Worm (Caenorhabditis elegans) whole organism, L4/young adult: ENCODE data around the gene ech-6.

Experiments
- W03F9.2 ChIP-seq: fragments of 150-350 bp; optimal IDR thresholded peaks from 2 replicates; lab custom pipeline; 2014; ENCODE audit warnings: missing biosample characterization, missing genetic modification characterization
- dao-5 ChIP-seq: sonication (generic microtip); optimal IDR thresholded peaks from 2 replicates; lab custom pipeline; 2016; ENCODE audit warnings: missing genotype, missing genetic modification characterization, moderate library complexity, missing compliant biosample characterization
- him-1 ChIP-seq: sonication (generic microtip); optimal IDR thresholded peaks from 2 replicates; lab custom pipeline; 2016; ENCODE audit warnings: missing genotype, missing genetic modification reagents, missing genetic modification characterization, missing compliant biosample characterization

The ech-6 gene

ce11 chrIII:9702665-9703252 lies 49.9 kb downstream of the ech-6 start:
- no peak for TF ChIP-seq dao-5
- TF ChIP-seq him-1, result no peak
- no peak for TF ChIP-seq W03F9.2 (tag; lab: Kevin White, UChicago)

ce11 chrIII:9701798-9702197 lies 50.9 kb downstream of the ech-6 start:
- TF ChIP-seq him-1, result no peak
- TF ChIP-seq dao-5, result no peak
- no peak for TF ChIP-seq W03F9.2 (tag; lab: Kevin White, UChicago)
